Fruit fly (Drosophila melanogaster): ENCODE results near the gene CG42521.

The CG42521 gene

DNA sequence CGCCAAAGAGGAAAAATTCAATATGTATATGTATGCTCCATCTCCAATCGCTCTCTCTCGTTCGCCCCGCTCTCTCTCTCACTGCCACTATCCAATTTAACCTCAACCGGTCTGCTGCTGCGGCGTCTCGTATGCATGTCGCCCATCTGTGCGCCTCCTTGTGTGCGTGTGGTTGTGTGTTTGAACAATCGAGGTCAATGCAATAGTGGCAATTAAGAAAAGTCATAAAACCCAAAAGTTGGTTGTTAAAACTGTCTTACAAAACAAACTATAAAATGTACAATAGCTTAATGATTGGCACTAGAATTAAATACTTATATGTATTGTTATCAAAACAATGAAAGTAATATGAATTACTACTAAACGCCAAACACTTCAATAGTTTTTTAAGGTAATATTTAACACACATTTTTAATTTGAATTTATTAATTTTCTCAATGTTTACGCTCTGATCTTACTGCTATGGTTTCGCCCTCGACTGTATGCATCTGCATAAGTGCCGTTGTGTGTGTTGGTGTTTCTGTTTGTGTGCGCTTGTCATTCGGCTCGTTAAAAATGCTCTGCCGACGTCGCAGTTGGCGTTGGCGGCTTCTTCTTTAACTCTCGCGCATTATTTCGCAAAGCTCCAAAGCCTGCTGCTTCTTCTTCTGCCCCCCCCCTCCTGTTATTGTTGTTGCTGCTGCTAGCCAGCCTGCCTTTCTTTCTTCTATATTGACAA, 42.2 kb upstream of the CG42521 start (continued):
- TF ChIP-seq chinmo (GFP tag; IDR thresholded peaks at IDR 0.05; ENCODE audit: partially characterized antibody) (peak; percentile 66; the same call in 3 of the 4 replicates), C15 (GFP tag; IDR thresholded peaks at IDR 0.05) (peak; percentile 79; the same call in 2 of the 3 replicates), Hr78 (GFP tag; optimal IDR thresholded peaks at IDR 0.05) (peak in 1 of 2 experiments; percentile 96), CG1024 (GFP tag; IDR thresholded peaks at IDR 0.05) (peak; percentile 65), CG10366 (GFP tag; IDR thresholded peaks at IDR 0.05) (peak; percentile 89; the same call in 1 of the 2 replicates), NC2β (GFP tag; optimal IDR thresholded peaks at IDR 0.05) (peak; percentile 83), dati (GFP tag; IDR thresholded peaks at IDR 0.05) (peak; percentile 81), CG10431 (GFP tag; optimal IDR thresholded peaks at IDR 0.05) (peak; percentile 94), shn (GFP tag; optimal IDR thresholded peaks at IDR 0.05) (peak; percentile 53), gce (GFP tag; IDR thresholded peaks at IDR 0.05) (peak; percentile 89), CG12942 (GFP tag; optimal IDR thresholded peaks at IDR 0.05) (peak; percentile 89), Elba2 (GFP tag; optimal IDR thresholded peaks at IDR 0.05) (peak; percentile 66), rib (GFP tag; IDR thresholded peaks at IDR 0.05) (no peak), CG18262 (tag; optimal IDR thresholded peaks at IDR 0.05) (peak; percentile 100), CG11696 (GFP tag; IDR thresholded peaks at IDR 0.05) (peak; percentile 98), CG1792 (GFP tag; optimal IDR thresholded peaks at IDR 0.05) (peak; percentile 73), chm (GFP tag; IDR thresholded peaks at IDR 0.05) (peak; percentile 88), Deaf1 (tag; optimal IDR thresholded peaks at IDR 0.05) (peak; percentile 87), dimm (GFP tag; IDR thresholded peaks at IDR 0.05) (peak; percentile 70), CG12219 (GFP tag; optimal IDR thresholded peaks at IDR 0.05) (peak; percentile 97), Six4 (GFP tag; optimal IDR thresholded peaks at IDR 0.05) (peak; percentile 96), CG7372 (GFP tag; IDR thresholded peaks at IDR 0.05) (peak; percentile 90), CG14667 (GFP tag; IDR thresholded peaks at IDR 0.05) (peak; percentile 86)

- peak; percentile 68; the same call in 1 of the 2 replicates for TF ChIP-seq Adf1 (GFP tag; IDR thresholded peaks at IDR 0.05)
- TF ChIP-seq stwl (tag; optimal IDR thresholded peaks at IDR 0.05) = peak; percentile 66
- no peak for TF ChIP-seq hth (optimal IDR thresholded peaks at IDR 0.05)
- peak; percentile 88 for TF ChIP-seq hbn (GFP tag; IDR thresholded peaks at IDR 0.05; ENCODE audit: partially characterized antibody)
- no peak for TF ChIP-seq Ets65A (GFP tag)
- no peak for TF ChIP-seq CG32772 (GFP tag; IDR thresholded peaks at IDR 0.05)
- peak; percentile 55 for TF ChIP-seq CG4282 (GFP tag; optimal IDR thresholded peaks at IDR 0.05)
- no peak for TF ChIP-seq CG10274 (GFP tag; optimal IDR thresholded peaks at IDR 0.05)
- TF ChIP-seq her (GFP tag; optimal IDR thresholded peaks at IDR 0.05) = peak; percentile 80
- TF ChIP-seq peb (GFP tag; IDR thresholded peaks at IDR 0.05) = no peak
- TF ChIP-seq pros (GFP tag; optimal IDR thresholded peaks at IDR 0.05) = peak; percentile 18
- no peak for TF ChIP-seq CG8388 (GFP tag; optimal IDR thresholded peaks at IDR 0.05)
- peak; percentile 73 for TF ChIP-seq pita (GFP tag; optimal IDR thresholded peaks at IDR 0.05)
- peak; percentile 94 for TF ChIP-seq amos (GFP tag; IDR thresholded peaks at IDR 0.05; ENCODE audit: partially characterized antibody)
- peak; percentile 48 for TF ChIP-seq luna (GFP tag; optimal IDR thresholded peaks at IDR 0.05)
- TF ChIP-seq tap (tag; optimal IDR thresholded peaks at IDR 0.05) = no peak
- TF ChIP-seq CG9876 (GFP tag; optimal IDR thresholded peaks at IDR 0.05) = peak; percentile 46
- no peak for TF ChIP-seq tup (GFP tag; optimal IDR thresholded peaks at IDR 0.05)
- peak; percentile 58 for TF ChIP-seq CG31365 (tag; optimal IDR thresholded peaks at IDR 0.05)
- no peak for TF ChIP-seq Hr78 (GFP tag; optimal IDR thresholded peaks at IDR 0.05)
- TF ChIP-seq CG8944 (GFP tag; optimal IDR thresholded peaks at IDR 0.05) = peak; percentile 39
- TF ChIP-seq CG15601 (tag; optimal IDR thresholded peaks at IDR 0.05) = peak; percentile 38
- TF ChIP-seq CG18262 (tag; optimal IDR thresholded peaks at IDR 0.05) = peak; percentile 34
- no peak for TF ChIP-seq dati (GFP tag; IDR thresholded peaks at IDR 0.05)
- TF ChIP-seq chn (GFP tag; optimal IDR thresholded peaks at IDR 0.05) = peak; percentile 41
- peak; percentile 52 for TF ChIP-seq unpg (GFP tag; optimal IDR thresholded peaks at IDR 0.05)
- TF ChIP-seq CG9727 (GFP tag; optimal IDR thresholded peaks at IDR 0.05) = no peak
- peak; percentile 18 for TF ChIP-seq CG30403 (GFP tag; optimal IDR thresholded peaks at IDR 0.05)
- no peak for TF ChIP-seq ind (GFP tag; optimal IDR thresholded peaks at IDR 0.05)
Observed at dm6 chr3L:10664511-10665062, 41.2 kb upstream of the CG42521 start, which contains the start of gene simj. Gene simj (plus strand): TSS chr3L:10664739.
